Worm (Caenorhabditis elegans): ENCODE measurements around the gene Y69A2AR.22.

Y69A2AR.22 gene

DNA sequence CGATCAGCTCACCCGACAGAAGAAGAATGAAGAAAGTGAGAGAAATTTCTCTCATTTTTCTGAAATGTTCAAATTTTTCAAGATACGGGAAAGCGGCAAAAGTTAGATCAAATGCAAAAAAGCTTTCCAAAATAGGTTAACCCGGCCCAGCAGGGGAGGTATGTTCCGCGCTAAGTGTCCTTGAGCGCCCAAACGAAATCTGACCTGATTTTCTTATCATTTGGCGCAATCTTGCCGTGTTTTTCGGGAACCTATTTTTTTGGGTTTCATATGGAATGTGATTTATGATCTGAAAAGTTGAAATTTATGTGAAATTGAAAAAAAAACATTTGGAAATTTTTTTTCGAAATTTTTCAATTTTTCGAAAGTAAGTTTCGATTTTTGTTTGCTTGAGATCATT lies 44.4 kb downstream of the Y69A2AR.22 start, which contains the start of gene cdh-10:
Gene cdh-10 (minus strand): TSS at position 59 of the 400 bp plus-strand sequence.
- TF ChIP-seq ceh-13 (GFP tag; optimal IDR thresholded peaks at IDR 0.05), result no peak
- TF ChIP-seq tbx-37 (GFP tag; conservative IDR thresholded peaks at IDR 0.05), result no peak
- TF ChIP-seq B0310.2 (tag; optimal IDR thresholded peaks at IDR 0.05), result no peak
- TF ChIP-seq hmg-4 (GFP tag; optimal IDR thresholded peaks at IDR 0.05), result no peak
- no peak for TF ChIP-seq tbx-11 (GFP tag; IDR thresholded peaks at IDR 0.05)
- TF ChIP-seq hmbx-1 (tag; optimal IDR thresholded peaks at IDR 0.05), result no peak
- TF ChIP-seq flt-1 (GFP tag; IDR thresholded peaks at IDR 0.05), result no peak
- no peak for TF ChIP-seq hnd-1 (tag; optimal IDR thresholded peaks at IDR 0.05)
- TF ChIP-seq F13C5.2 (tag; optimal IDR thresholded peaks at IDR 0.05), result no peak
- TF ChIP-seq pes-1 (GFP tag; IDR thresholded peaks at IDR 0.05), result no peak
- no peak for TF ChIP-seq tra-4 (tag; optimal IDR thresholded peaks at IDR 0.05)
- TF ChIP-seq ama-1 (optimal IDR thresholded peaks at IDR 0.05), result no peak

ce11 chrIV:2461396-2461795 lies 46.3 kb downstream of the Y69A2AR.22 start:
- TF ChIP-seq flt-1 (GFP tag; IDR thresholded peaks at IDR 0.05) (no peak), hmbx-1 (tag; optimal IDR thresholded peaks at IDR 0.05) (no peak), ceh-36 (tag; optimal IDR thresholded peaks at IDR 0.05) (no peak), sea-1 (GFP tag; conservative IDR thresholded peaks at IDR 0.05) (no peak), tbx-11 (GFP tag; IDR thresholded peaks at IDR 0.05) (no peak), hnd-1 (tag; optimal IDR thresholded peaks at IDR 0.05) (no peak), scrt-1 (GFP tag; IDR thresholded peaks at IDR 0.05) (no peak), ets-7 (tag; optimal IDR thresholded peaks at IDR 0.05) (no peak), ama-1 (optimal IDR thresholded peaks at IDR 0.05) (no peak), F13C5.2 (tag; optimal IDR thresholded peaks at IDR 0.05) (no peak)

DNA sequence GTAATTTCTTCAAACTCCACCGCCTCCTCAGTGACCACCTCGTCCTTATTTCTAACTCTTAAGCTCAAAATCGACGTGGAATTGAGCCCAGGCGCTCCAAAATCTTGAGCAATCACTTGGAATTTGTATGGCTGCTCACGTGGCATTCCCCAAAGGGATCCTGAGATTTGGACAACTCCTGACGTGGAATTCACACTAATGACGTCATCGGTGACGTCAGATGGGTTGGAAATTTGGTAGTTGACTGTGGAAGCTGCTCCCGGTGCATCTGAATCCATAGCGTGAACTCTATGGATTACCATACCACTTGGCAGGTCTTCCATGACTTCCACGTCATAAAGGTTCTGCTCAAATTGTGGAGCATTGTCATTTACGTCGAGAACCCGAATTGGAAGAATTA lies 52.6 kb downstream of the Y69A2AR.22 start:
- TF ChIP-seq hmbx-1 (tag; optimal IDR thresholded peaks at IDR 0.05) (no peak), scrt-1 (GFP tag; IDR thresholded peaks at IDR 0.05) (no peak), aly-1 (tag; optimal IDR thresholded peaks at IDR 0.05) (no peak), hnd-1 (tag; optimal IDR thresholded peaks at IDR 0.05) (no peak), ama-1 (optimal IDR thresholded peaks at IDR 0.05) (no peak), tbx-11 (GFP tag; IDR thresholded peaks at IDR 0.05) (no peak), tra-4 (tag; optimal IDR thresholded peaks at IDR 0.05) (no peak)
